Worm (Caenorhabditis elegans): Measurements from ENCODE around the gene srx-63.

DNA sequence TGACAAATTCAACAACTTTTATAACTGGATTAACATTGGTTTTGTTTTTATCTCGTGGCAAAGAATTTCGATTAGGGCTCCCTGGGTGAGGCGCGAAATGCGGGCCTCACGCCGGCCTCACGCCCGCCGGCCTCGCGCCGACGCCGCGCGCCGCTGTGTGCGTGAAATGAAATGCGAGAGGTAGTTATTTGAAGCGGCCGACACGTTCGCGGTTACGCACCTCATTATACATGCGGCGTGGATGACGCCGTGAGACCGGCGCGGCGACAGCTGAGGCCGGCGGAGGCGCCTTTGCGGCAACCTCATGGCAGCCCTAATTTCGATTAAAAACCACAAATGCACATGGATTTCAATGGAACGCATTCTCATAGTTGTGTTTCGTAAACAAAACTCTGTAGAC is 3.9 kb upstream of the srx-63 start:
- TF ChIP-seq ref-1 (GFP tag; conservative IDR thresholded peaks at IDR 0.05) (no peak), klf-2 (GFP tag; conservative IDR thresholded peaks at IDR 0.05) (0 out of 2 replicates have a peak, but pooled peaks have one; percentile 42), T22C8.4 (GFP tag; IDR thresholded peaks at IDR 0.05) (no peak), tab-1 (GFP tag; IDR thresholded peaks at IDR 0.05) (no peak), flt-1 (GFP tag; IDR thresholded peaks at IDR 0.05) (no peak), ztf-29 (GFP tag; IDR thresholded peaks at IDR 0.05) (no peak), ztf-23 (GFP tag; IDR thresholded peaks at IDR 0.05) (no peak), med-1 (GFP tag; optimal IDR thresholded peaks at IDR 0.05; ENCODE audit: insufficient read depth) (no peak)
